Fruit fly (Drosophila melanogaster) whole organism, embryonic: ENCODE data around the gene CG10311.

Source experiments
- CG12071 ChIP-seq: fragments of 200-800 bp; sonication (Bioruptor generic); optimal IDR thresholded peaks from 3 replicates; lab custom pipeline; 2018; ENCODE audit warnings: missing biosample characterization, mild to moderate bottlenecking, missing genetic modification characterization
- CG14667 ChIP-seq: fragments of 200-800 bp; sonication (Bioruptor generic); IDR thresholded peaks from 2 replicates; pipeline ENCODE4 v1.3.6; 2022; ENCODE audit warnings: missing biosample characterization, missing genetic modification characterization
- CG2116 ChIP-seq: fragments of 200-800 bp; sonication (Bioruptor generic); optimal IDR thresholded peaks from 3 replicates; lab custom pipeline; 2018; ENCODE audit warnings: missing biosample characterization, mild to moderate bottlenecking, missing genetic modification characterization
- CG4617 ChIP-seq: fragments of 200-800 bp; sonication (Bioruptor generic); optimal IDR thresholded peaks from 3 replicates; lab custom pipeline; 2016; ENCODE audit warnings: missing biosample characterization, missing genetic modification characterization, borderline replicate concordance
- CG8944 ChIP-seq: fragments of 200-800 bp; sonication (Bioruptor generic); optimal IDR thresholded peaks from 3 replicates; lab custom pipeline; 2016; ENCODE audit warnings: missing biosample characterization, missing genetic modification characterization
- Nf-YC ChIP-seq: fragments of 200-800 bp; optimal IDR thresholded peaks from 3 replicates; lab custom pipeline; 2019; ENCODE audit warnings: missing biosample characterization, mild to moderate bottlenecking, missing genetic modification characterization, moderate library complexity
- abd-A ChIP-seq: fragments of 200-800 bp; sonication (Bioruptor generic); optimal IDR thresholded peaks from 3 replicates; lab custom pipeline; 2019; ENCODE audit warnings: missing biosample characterization, mild to moderate bottlenecking, missing genetic modification characterization, moderate library complexity
- aop ChIP-seq: fragments of 200-800 bp; sonication (Bioruptor generic); IDR thresholded peaks from 2 replicates; pipeline ENCODE4 v1.3.6; 2022; ENCODE audit warnings: missing biosample characterization, missing genetic modification characterization
- fru ChIP-seq: fragments of >200 bp; optimal IDR thresholded peaks from 2 replicates; lab custom pipeline; 2017
- so ChIP-seq: fragments of 200-800 bp; sonication (Bioruptor generic); IDR thresholded peaks from 3 replicates; pipeline ENCODE4 v1.3.6; 2022; ENCODE audit warnings: missing biosample characterization, missing genetic modification characterization

- TF ChIP-seq so (GFP tag; lab: Robert Waterston, UW) (no peak), CG8944 (no peak), CG14667 (GFP tag; lab: Robert Waterston, UW) (no peak), Nf-YC (tag; lab: Kevin White, UChicago) (no peak), CG12071 (no peak), aop (GFP tag; lab: Robert Waterston, UW) (no peak), CG4617 (GFP tag; lab: Kevin White, UChicago) (no peak), CG2116 (GFP tag; lab: Kevin White, UChicago) (no peak), fru (no peak), abd-A (no peak)
These were observed 3.2 kb upstream of the CG10311 start, which contains the start of gene CG42446 for dm6 chr3R:16360008-16360407.
